Worm (Caenorhabditis elegans) whole organism, young adult: ENCODE data around the gene str-175.

Experiments used
- attf-6 ChIP-seq: fragments of 200-800 bp; sonication (Bioruptor generic); IDR thresholded peaks from 2 replicates; pipeline ENCODE4 v1.3.6; 2022; ENCODE audit warnings: missing genetic modification reagents, missing genetic modification characterization, missing compliant biosample characterization
- dpl-1 ChIP-seq: fragments of 150-350 bp; optimal IDR thresholded peaks from 2 replicates; lab custom pipeline; 2014; ENCODE audit warnings: missing biosample characterization, missing genetic modification reagents, missing genetic modification characterization
- nfya-1 ChIP-seq: sonication (generic microtip); optimal IDR thresholded peaks from 2 replicates; lab custom pipeline; 2017; ENCODE audit warnings: antibody characterized with exemption, missing compliant biosample characterization, missing genetic modification characterization, borderline replicate concordance; ENCODE audit not compliant: insufficient read depth
- nhr-120 ChIP-seq: fragments of 200-800 bp; sonication (Bioruptor generic); IDR thresholded peaks from 2 replicates; pipeline ENCODE4 v1.3.6; 2022; ENCODE audit warnings: missing genetic modification characterization, missing compliant biosample characterization
- sdz-38 ChIP-seq: sonication (generic microtip); optimal IDR thresholded peaks from 2 replicates; lab custom pipeline; 2016; ENCODE audit warnings: missing genotype, missing genetic modification characterization, missing compliant biosample characterization
- somi-1 ChIP-seq: fragments of 200-800 bp; sonication (Bioruptor generic); optimal IDR thresholded peaks from 2 replicates; lab custom pipeline; 2018; ENCODE audit warnings: mild to moderate bottlenecking, missing genetic modification characterization, missing compliant biosample characterization

DNA sequence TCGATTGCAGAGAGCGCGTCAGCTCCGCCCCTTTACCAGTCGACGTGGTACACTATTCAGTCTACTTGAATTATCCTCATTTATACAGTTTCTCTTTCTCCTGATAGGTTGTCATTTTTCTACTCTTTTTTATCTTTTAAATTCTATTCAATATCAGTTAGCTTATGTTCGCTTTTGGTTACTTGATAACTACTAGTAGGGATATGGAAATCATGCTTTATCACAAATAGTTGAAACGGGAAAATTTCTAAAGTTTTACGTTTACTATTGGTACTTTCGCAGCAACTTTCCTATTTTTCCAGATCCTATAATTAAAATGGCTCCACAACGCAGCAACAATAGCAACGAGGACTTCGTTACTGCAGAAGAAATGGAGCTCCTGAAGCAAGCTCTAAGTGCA, 19.2 kb upstream of the str-175 start, which contains the start of gene sgnh-1:
- TF ChIP-seq attf-6 (GFP tag; lab: Robert Waterston, UW) (no peak), somi-1 (GFP tag; lab: Kevin White, UChicago) (no peak), sdz-38 (tag; lab: Kevin White, UChicago) (no peak), nhr-120 (no peak), nfya-1 (tag; lab: Kevin White, UChicago) (no peak), dpl-1 (GFP tag; lab: Kevin White, UChicago) (no peak)
